Fruit fly (Drosophila melanogaster) whole organism, embryonic: ENCODE data around the gene CG33269.

Source experiments
- Awh ChIP-seq: fragments of 200-800 bp; sonication (Bioruptor generic); IDR thresholded peaks from 2 replicates; pipeline ENCODE4, ENCODE4 v1.3.6; 2022; ENCODE audit warnings: missing biosample characterization, missing genetic modification characterization
- CG12744 ChIP-seq: fragments of 200-800 bp; sonication (Bioruptor generic); optimal IDR thresholded peaks from 2 replicates; lab custom pipeline; 2016; ENCODE audit warnings: missing biosample characterization, missing genetic modification characterization
- CG13287 ChIP-seq: fragments of 200-800 bp; sonication (Bioruptor generic); IDR thresholded peaks from 2 replicates; pipeline ENCODE4 v1.3.6; 2022; ENCODE audit warnings: missing biosample characterization, missing genetic modification characterization; ENCODE audit not compliant: partially characterized antibody
- CG13296 ChIP-seq: fragments of 200-800 bp; sonication (Bioruptor generic); optimal IDR thresholded peaks from 3 replicates; lab custom pipeline; 2018; ENCODE audit warnings: missing biosample characterization, mild to moderate bottlenecking, missing genetic modification characterization
- CG15269 ChIP-seq: fragments of 200-800 bp; sonication (Bioruptor generic); optimal IDR thresholded peaks from 2 replicates; lab custom pipeline; 2018; ENCODE audit warnings: missing biosample characterization, mild to moderate bottlenecking, missing genetic modification characterization, moderate library complexity
- CG17359 ChIP-seq: fragments of 200-800 bp; sonication (Bioruptor generic); optimal IDR thresholded peaks from 3 replicates; lab custom pipeline; 2018; ENCODE audit warnings: missing biosample characterization, mild to moderate bottlenecking, missing genetic modification characterization, moderate library complexity
- CG17829 ChIP-seq: fragments of 200-800 bp; optimal IDR thresholded peaks from 2 replicates; lab custom pipeline; 2019; ENCODE audit warnings: missing biosample characterization, mild to moderate bottlenecking, missing genetic modification characterization, moderate library complexity
- CG18262 ChIP-seq: fragments of 200-800 bp; optimal IDR thresholded peaks from 3 replicates; lab custom pipeline; 2019; ENCODE audit warnings: missing biosample characterization, mild to moderate bottlenecking, missing genetic modification characterization, moderate library complexity
- CG2129 ChIP-seq: fragments of 200-800 bp; sonication (Bioruptor generic); IDR thresholded peaks from 2 replicates; pipeline ENCODE4 v1.3.6; 2022; ENCODE audit warnings: missing biosample characterization, missing genetic modification characterization; ENCODE audit not compliant: partially characterized antibody
- CG31224 ChIP-seq: fragments of 200-800 bp; sonication (Bioruptor generic); IDR thresholded peaks from 2 replicates; pipeline ENCODE4 v1.3.6; 2022; ENCODE audit warnings: missing biosample characterization, missing genetic modification characterization
- CG5953 ChIP-seq: fragments of 200-800 bp; sonication (Bioruptor generic); IDR thresholded peaks from 2 replicates; pipeline ENCODE4 v1.3.6; 2022; ENCODE audit warnings: missing biosample characterization, missing genetic modification characterization
- CG7963 ChIP-seq: fragments of 200-800 bp; sonication (Bioruptor generic); IDR thresholded peaks from 3 replicates; pipeline ENCODE4 v1.3.6; 2022; ENCODE audit warnings: missing biosample characterization, missing genetic modification characterization; ENCODE audit not compliant: partially characterized antibody
- CG9215 ChIP-seq: fragments of 200-800 bp; sonication (Bioruptor generic); IDR thresholded peaks from 2 replicates; pipeline ENCODE4 v1.3.6; 2022; ENCODE audit warnings: missing biosample characterization, missing genetic modification characterization
- CG9609 ChIP-seq: fragments of 200-800 bp; sonication (Bioruptor generic); optimal IDR thresholded peaks from 3 replicates; lab custom pipeline; 2016; ENCODE audit warnings: missing biosample characterization, missing genetic modification characterization
- CTCF ChIP-seq: fragments of 200-800 bp; sonication (Bioruptor generic); optimal IDR thresholded peaks from 2 replicates; lab custom pipeline; 2017; ENCODE audit warnings: missing biosample characterization, mild to moderate bottlenecking, missing genetic modification characterization, moderate library complexity
- D ChIP-seq, 2 experiments: fragments of 200-800 bp in 1 of 2; fragments of >200 bp in 1 of 2; sonication (Bioruptor generic) in 1 of 2; optimal IDR thresholded peaks; 2 replicates in 1 of 2; 3 replicates in 1 of 2; lab custom pipeline; 2017; ENCODE audit warnings: mild to moderate bottlenecking in 1 of 2, missing biosample characterization in 1 of 2, missing genetic modification characterization in 1 of 2, missing genetic modification reagents in 1 of 2
- Dll ChIP-seq: fragments of 200-800 bp; sonication (Bioruptor generic); IDR thresholded peaks from 4 replicates; pipeline ENCODE4 v1.3.6; 2022; ENCODE audit warnings: missing biosample characterization, missing genetic modification characterization; ENCODE audit not compliant: partially characterized antibody
- Doc2 ChIP-seq: fragments of 200-800 bp; sonication (Bioruptor generic); IDR thresholded peaks from 2 replicates; pipeline ENCODE4 v1.3.6; 2022; ENCODE audit warnings: missing biosample characterization, missing genetic modification characterization
- Eip74EF ChIP-seq, 2 experiments: fragments of 200-800 bp in 1 of 2; fragments of >200 bp in 1 of 2; sonication (Bioruptor generic) in 1 of 2; optimal IDR thresholded peaks; 2 replicates each; lab custom pipeline; 2017 to 2019; ENCODE audit warnings: missing biosample characterization in 2 of 2, missing genetic modification characterization in 2 of 2, mild to moderate bottlenecking in 1 of 2, moderate library complexity in 1 of 2
- Gsc ChIP-seq: fragments of 200-800 bp; sonication (Bioruptor generic); IDR thresholded peaks from 2 replicates; pipeline ENCODE4 v1.3.6; 2022; ENCODE audit warnings: missing biosample characterization, missing genetic modification characterization
- Gug ChIP-seq: fragments of 200-800 bp; sonication (Bioruptor generic); IDR thresholded peaks from 4 replicates; pipeline ENCODE4 v1.3.6; 2022; ENCODE audit warnings: missing biosample characterization, missing genetic modification characterization
- HHEX ChIP-seq: fragments of 200-800 bp; sonication (Bioruptor generic); optimal IDR thresholded peaks from 3 replicates; lab custom pipeline; 2017; ENCODE audit warnings: missing biosample characterization, mild to moderate bottlenecking, missing genetic modification characterization, missing genetic modification reagents
- HLH3B ChIP-seq: fragments of 200-800 bp; sonication (Bioruptor generic); IDR thresholded peaks from 2 replicates; pipeline ENCODE4 v1.3.6; 2022; ENCODE audit warnings: missing biosample characterization, missing genetic modification characterization
- Hey ChIP-seq: fragments of 200-800 bp; sonication (Bioruptor generic); optimal IDR thresholded peaks from 3 replicates; lab custom pipeline; 2018; ENCODE audit warnings: missing biosample characterization, mild to moderate bottlenecking, missing genetic modification characterization
- Hmx ChIP-seq: fragments of 200-800 bp; sonication (Bioruptor generic); optimal IDR thresholded peaks from 2 replicates; lab custom pipeline; 2016; ENCODE audit warnings: missing biosample characterization, missing genetic modification characterization
- Hr3 ChIP-seq: fragments of 200-800 bp; sonication (Bioruptor generic); optimal IDR thresholded peaks from 3 replicates; lab custom pipeline; 2016; ENCODE audit warnings: missing biosample characterization, missing genetic modification characterization
- Hr51 ChIP-seq, 2 experiments: fragments of 200-800 bp; sonication (Bioruptor generic); optimal IDR thresholded peaks; 2 replicates in 1 of 2; 3 replicates in 1 of 2; lab custom pipeline; 2016 to 2018; ENCODE audit warnings: missing biosample characterization in 2 of 2, missing genetic modification characterization in 2 of 2, mild to moderate bottlenecking in 1 of 2, moderate library complexity in 1 of 2
- MESR4 ChIP-seq: fragments of 200-800 bp; sonication (Bioruptor generic); optimal IDR thresholded peaks from 2 replicates; lab custom pipeline; 2018; ENCODE audit warnings: missing biosample characterization, mild to moderate bottlenecking, missing genetic modification characterization, moderate library complexity
- MTF-1 ChIP-seq: fragments of 200-800 bp; sonication (Bioruptor generic); optimal IDR thresholded peaks from 2 replicates; lab custom pipeline; 2018; ENCODE audit warnings: missing biosample characterization, mild to moderate bottlenecking, missing genetic modification characterization, borderline replicate concordance
- Pdp1 ChIP-seq, 2 experiments: fragments of 200-800 bp; sonication (Bioruptor generic); optimal IDR thresholded peaks; 3 replicates each; lab custom pipeline; 2016; ENCODE audit warnings: missing biosample characterization in 2 of 2, missing genetic modification characterization in 2 of 2, mild to moderate bottlenecking in 1 of 2, moderate library complexity in 1 of 2
- Poxn ChIP-seq: fragments of 200-800 bp; sonication (Bioruptor generic); IDR thresholded peaks from 2 replicates; pipeline ENCODE4 v1.3.6; 2022; ENCODE audit warnings: missing biosample characterization, missing genetic modification characterization
- Six4 ChIP-seq: fragments of 200-800 bp; sonication (Bioruptor generic); optimal IDR thresholded peaks from 2 replicates; lab custom pipeline; 2016; ENCODE audit warnings: missing biosample characterization, missing genetic modification characterization
- Sry-δ ChIP-seq: fragments of 200-800 bp; sonication (Bioruptor generic); optimal IDR thresholded peaks from 2 replicates; lab custom pipeline; 2016; ENCODE audit warnings: missing biosample characterization, missing genetic modification characterization
- ato ChIP-seq: fragments of 200-800 bp; sonication (Bioruptor generic); IDR thresholded peaks from 2 replicates; pipeline ENCODE4 v1.3.6; 2022; ENCODE audit warnings: missing biosample characterization, missing genetic modification characterization; ENCODE audit not compliant: partially characterized antibody
- fru ChIP-seq: fragments of >200 bp; optimal IDR thresholded peaks from 2 replicates; lab custom pipeline; 2017
- gsb-n ChIP-seq: fragments of 200-800 bp; sonication (Bioruptor generic); optimal IDR thresholded peaks from 3 replicates; lab custom pipeline; 2018; ENCODE audit warnings: missing biosample characterization, mild to moderate bottlenecking, missing genetic modification characterization
- gt ChIP-seq: fragments of 200-800 bp; sonication (Bioruptor generic); IDR thresholded peaks from 2 replicates; pipeline ENCODE4 v1.3.6; 2022; ENCODE audit warnings: missing biosample characterization, missing genetic modification characterization
- her ChIP-seq: fragments of 200-800 bp; sonication (Bioruptor generic); optimal IDR thresholded peaks from 2 replicates; lab custom pipeline; 2016; ENCODE audit warnings: missing biosample characterization, missing genetic modification characterization
- hkb ChIP-seq, 2 experiments: fragments of 200-800 bp in 1 of 2; fragments of >200 bp in 1 of 2; sonication (Bioruptor generic) in 1 of 2; IDR thresholded peaks in 1 of 2; optimal IDR thresholded peaks in 1 of 2; 2 replicates each; pipeline versions ENCODE4 v1.3.6 to Lab custom; 2017 to 2022; ENCODE audit warnings: missing biosample characterization in 1 of 2, missing genetic modification characterization in 1 of 2
- jumu ChIP-seq: fragments of 200-800 bp; sonication (Bioruptor generic); optimal IDR thresholded peaks from 3 replicates; lab custom pipeline; 2016; ENCODE audit warnings: missing biosample characterization, missing genetic modification characterization
- lab ChIP-seq: fragments of 200-800 bp; sonication (Bioruptor generic); optimal IDR thresholded peaks from 3 replicates; lab custom pipeline; 2017; ENCODE audit warnings: missing biosample characterization, missing genetic modification characterization, mild to moderate bottlenecking, moderate library complexity, missing genetic modification reagents
- lbe ChIP-seq: fragments of 200-800 bp; sonication (Bioruptor generic); optimal IDR thresholded peaks from 2 replicates; lab custom pipeline; 2016; ENCODE audit warnings: missing biosample characterization, mild to moderate bottlenecking, missing genetic modification characterization
- nerfin-1 ChIP-seq: fragments of 200-800 bp; sonication (Bioruptor generic); optimal IDR thresholded peaks from 3 replicates; lab custom pipeline; 2019; ENCODE audit warnings: missing biosample characterization, mild to moderate bottlenecking, missing genetic modification characterization, moderate library complexity
- onecut ChIP-seq: fragments of 200-800 bp; sonication (Bioruptor generic); IDR thresholded peaks from 2 replicates; pipeline ENCODE4 v1.3.6; 2022; ENCODE audit warnings: missing biosample characterization, missing genetic modification characterization
- pita ChIP-seq: fragments of 200-800 bp; sonication (Bioruptor generic); optimal IDR thresholded peaks from 2 replicates; lab custom pipeline; 2017; ENCODE audit warnings: missing biosample characterization, mild to moderate bottlenecking, missing genetic modification characterization
- pum ChIP-seq: fragments of 200-800 bp; sonication (Bioruptor generic); optimal IDR thresholded peaks from 2 replicates; lab custom pipeline; 2016; ENCODE audit warnings: missing biosample characterization, missing genetic modification characterization
- sd ChIP-seq: fragments of 200-800 bp; sonication (Bioruptor generic); optimal IDR thresholded peaks from 3 replicates; lab custom pipeline; 2018; ENCODE audit warnings: missing biosample characterization, mild to moderate bottlenecking, missing genetic modification characterization, moderate library complexity
- trh ChIP-seq: fragments of 200-800 bp; sonication (Bioruptor generic); optimal IDR thresholded peaks from 2 replicates; lab custom pipeline; 2016; ENCODE audit warnings: missing biosample characterization, missing genetic modification characterization

CG33269 gene

DNA sequence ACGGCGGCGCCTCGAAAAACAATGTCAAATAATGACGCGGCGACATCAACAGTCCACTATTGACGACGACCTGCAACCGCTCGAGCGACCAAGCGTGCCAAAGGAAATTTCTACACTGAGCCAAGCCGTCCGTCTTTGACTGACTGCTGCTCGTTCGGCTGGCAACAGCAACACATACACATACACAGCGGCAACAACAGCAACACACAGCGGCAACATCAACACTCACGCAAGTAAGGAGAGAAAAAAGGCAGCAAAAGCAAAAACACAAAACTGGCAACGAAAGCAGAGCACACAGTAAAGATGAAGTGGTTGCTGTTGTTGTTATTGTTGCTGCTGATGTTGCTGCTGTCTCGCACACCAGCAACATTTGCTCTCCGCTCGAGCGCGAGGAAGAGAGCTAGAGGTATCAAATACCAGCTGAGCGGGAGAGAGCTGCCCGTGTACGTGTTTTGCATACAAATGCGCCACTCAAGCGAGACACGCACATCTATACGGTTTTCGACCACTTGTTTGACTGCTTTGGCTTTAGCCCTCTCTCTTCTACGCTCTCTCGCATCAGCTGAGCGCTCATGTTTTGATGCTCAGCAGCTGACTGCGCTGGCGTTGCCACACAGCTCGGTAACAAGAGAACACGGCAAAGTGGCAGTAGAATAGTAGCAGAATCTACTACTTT is 28.9 kb downstream of the CG33269 start (continued):
- TF ChIP-seq jumu (GFP tag; lab: Kevin White, UChicago) (no peak), CG13296 (peak; percentile 44), fru (lab: Kevin White, UChicago) (no peak), CG31224 (no peak), Hr3 (GFP tag; lab: Kevin White, UChicago) (no peak), Pdp1 (GFP tag; optimal IDR thresholded peaks at IDR 0.05; lab: Kevin White, UChicago) (no peak), CG17829 (tag; lab: Kevin White, UChicago) (peak; percentile 62), CG12744 (GFP tag; lab: Kevin White, UChicago) (no peak), Six4 (GFP tag; lab: Kevin White, UChicago) (no peak), CG17359 (tag; lab: Kevin White, UChicago) (peak; percentile 44), CG7963 (GFP tag; lab: Robert Waterston, UW) (no peak), Gug (no peak), CTCF (GFP tag; lab: Kevin White, UChicago) (peak; percentile 14), CG9609 (GFP tag; lab: Kevin White, UChicago) (no peak), HHEX (GFP tag; lab: Kevin White, UChicago) (no peak), pum (GFP tag; lab: Kevin White, UChicago) (no peak), CG5953 (GFP tag; lab: Robert Waterston, UW) (no peak), Hr51 (GFP tag; optimal IDR thresholded peaks at IDR 0.05; lab: Kevin White, UChicago) (peak in 1 of 2 experiments; percentile 53), HLH3B (0 out of 2 replicates have a peak, but pooled peaks have one; percentile 11), CG15269 (peak; percentile 49), lbe (GFP tag; lab: Kevin White, UChicago) (peak; percentile 94), Poxn (no peak), Dll (GFP tag; lab: Robert Waterston, UW) (peak; percentile 82), CG18262 (tag; lab: Kevin White, UChicago) (peak; percentile 36), MTF-1 (GFP tag; lab: Kevin White, UChicago) (peak; percentile 11), CG9215 (GFP tag; lab: Robert Waterston, UW) (no peak), Eip74EF (GFP tag; optimal IDR thresholded peaks at IDR 0.05; lab: Kevin White, UChicago) (peak in 1 of 2 experiments; percentile 67), Gsc (no peak), pita (GFP tag; lab: Kevin White, UChicago) (no peak), MESR4 (no peak), onecut (GFP tag; lab: Robert Waterston, UW) (no peak), gsb-n (tag; lab: Kevin White, UChicago) (peak; percentile 14), Hey (tag; lab: Kevin White, UChicago) (no peak), hkb (optimal IDR thresholded peaks at IDR 0.05; lab: Kevin White, UChicago) (no peak), hkb (GFP tag; IDR thresholded peaks at IDR 0.05; lab: Robert Waterston, UW) (no peak; the same call in 1 of the 2 replicates), lab (GFP tag; lab: Kevin White, UChicago) (peak; percentile 40), Sry-δ (GFP tag; lab: Kevin White, UChicago) (no peak), Hmx (GFP tag; lab: Kevin White, UChicago) (no peak), gt (GFP tag; lab: Robert Waterston, UW) (no peak), nerfin-1 (tag; lab: Kevin White, UChicago) (peak; percentile 69), CG2129 (peak; percentile 16; the same call in 1 of the 2 replicates), D (optimal IDR thresholded peaks at IDR 0.05; lab: Kevin White, UChicago) (peak; percentile 92), D (GFP tag; optimal IDR thresholded peaks at IDR 0.05; lab: Kevin White, UChicago) (no peak), Doc2 (no peak), CG13287 (GFP tag; lab: Robert Waterston, UW) (peak; percentile 80), sd (peak; percentile 57), trh (GFP tag; lab: Kevin White, UChicago) (no peak), ato (GFP tag; lab: Robert Waterston, UW) (peak; percentile 15; the same call in 1 of the 2 replicates), her (GFP tag; lab: Kevin White, UChicago) (no peak), Awh (GFP tag; lab: Robert Waterston, UW) (no peak)
